Fruit fly (Drosophila melanogaster): ENCODE measurements around the gene Datp.

dm6 chr2L:9949178-9950062 lies 10.8 kb upstream of the Datp start:
- TF ChIP-seq psq (optimal IDR thresholded peaks at IDR 0.05): no peak
- no peak for TF ChIP-seq usp (GFP tag; optimal IDR thresholded peaks at IDR 0.05)
- no peak for TF ChIP-seq CG8478 (optimal IDR thresholded peaks at IDR 0.05)
